Worm (Caenorhabditis elegans): Measurements from ENCODE around the gene F14F9.2.

DNA sequence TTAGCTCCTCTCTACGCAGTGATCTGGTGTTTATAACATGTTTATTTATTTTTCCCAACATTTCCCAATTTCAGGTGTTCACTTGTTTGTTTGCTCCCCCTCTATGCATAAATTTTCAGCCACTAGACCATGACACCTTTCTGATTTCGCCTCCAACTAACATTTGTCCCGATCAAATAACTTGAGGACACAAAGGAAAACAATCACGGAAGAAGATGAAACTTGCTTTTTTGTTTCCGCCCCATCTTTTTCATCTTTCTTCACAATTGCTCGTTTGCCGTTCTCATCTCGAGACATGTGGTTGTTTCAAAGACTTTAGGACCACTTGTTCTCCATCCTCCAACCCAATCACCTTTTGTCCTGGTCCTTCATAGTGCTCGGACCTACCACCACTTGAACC is 17.8 kb upstream of the F14F9.2 start, which contains the start of gene F14F9.5:
- no peak for TF ChIP-seq K12H6.12 (tag; optimal IDR thresholded peaks at IDR 0.05)
- no peak for TF ChIP-seq madf-8 (GFP tag; conservative IDR thresholded peaks at IDR 0.05)
- no peak for TF ChIP-seq unc-62 (GFP tag; optimal IDR thresholded peaks at IDR 0.05)
- TF ChIP-seq B0019.2 (GFP tag; conservative IDR thresholded peaks at IDR 0.05): no peak
- no peak for TF ChIP-seq ekl-4 (GFP tag; IDR thresholded peaks at IDR 0.05)
- TF ChIP-seq C06A6.2 (GFP tag; conservative IDR thresholded peaks at IDR 0.05): no peak
- no peak for TF ChIP-seq fkh-3 (tag; optimal IDR thresholded peaks at IDR 0.05)
- TF ChIP-seq dpl-1 (GFP tag; optimal IDR thresholded peaks at IDR 0.05): no peak
